Fruit fly (Drosophila melanogaster): ENCODE measurements around the gene Gcn5.
A peak's percentile ranks its signal among the peaks of the same experiment; 100 is the strongest.

The Gcn5 gene

DNA sequence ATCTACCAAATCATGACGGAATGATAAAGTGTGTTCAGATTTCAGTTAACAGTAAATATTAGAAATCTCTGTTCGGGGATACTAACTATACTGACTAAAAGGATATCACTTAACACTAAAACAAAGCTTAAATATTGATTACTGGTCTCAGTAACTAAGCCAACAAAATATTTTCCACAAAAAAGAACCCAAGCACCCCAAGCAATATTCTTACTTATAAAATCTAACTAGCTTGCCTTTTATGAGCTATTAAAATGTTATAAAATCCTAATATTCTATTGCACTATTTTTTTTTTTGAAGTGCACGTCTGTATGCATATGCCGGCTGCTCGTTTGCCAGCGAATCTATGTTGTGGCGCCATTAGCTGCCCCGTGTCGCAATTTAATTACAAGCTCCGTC, 25.7 kb upstream of the Gcn5 start:
- TF ChIP-seq Hr83 (GFP tag; optimal IDR thresholded peaks at IDR 0.05; ENCODE audit: poor library complexity, severe bottlenecking) = no peak
- TF ChIP-seq tai (GFP tag; optimal IDR thresholded peaks at IDR 0.05) = no peak
- TF ChIP-seq Vsx2 (GFP tag; optimal IDR thresholded peaks at IDR 0.05; ENCODE audit: partially characterized antibody) = no peak
- TF ChIP-seq usp (GFP tag; optimal IDR thresholded peaks at IDR 0.05) = no peak
- TF ChIP-seq CrebA (GFP tag; optimal IDR thresholded peaks at IDR 0.05; ENCODE audit: borderline replicate concordance) = no peak
- no peak for TF ChIP-seq lola (GFP tag; optimal IDR thresholded peaks at IDR 0.05)
- TF ChIP-seq br (GFP tag; optimal IDR thresholded peaks at IDR 0.05) = no peak
- TF ChIP-seq Abd-B (GFP tag; optimal IDR thresholded peaks at IDR 0.05) = no peak
- no peak for TF ChIP-seq rgr (GFP tag; optimal IDR thresholded peaks at IDR 0.05)
- no peak for TF ChIP-seq Dfd (GFP tag; optimal IDR thresholded peaks at IDR 0.05)
- no peak for TF ChIP-seq Hnf4 (GFP tag; optimal IDR thresholded peaks at IDR 0.05)
- TF ChIP-seq GATAd (GFP tag; optimal IDR thresholded peaks at IDR 0.05) = no peak

DNA sequence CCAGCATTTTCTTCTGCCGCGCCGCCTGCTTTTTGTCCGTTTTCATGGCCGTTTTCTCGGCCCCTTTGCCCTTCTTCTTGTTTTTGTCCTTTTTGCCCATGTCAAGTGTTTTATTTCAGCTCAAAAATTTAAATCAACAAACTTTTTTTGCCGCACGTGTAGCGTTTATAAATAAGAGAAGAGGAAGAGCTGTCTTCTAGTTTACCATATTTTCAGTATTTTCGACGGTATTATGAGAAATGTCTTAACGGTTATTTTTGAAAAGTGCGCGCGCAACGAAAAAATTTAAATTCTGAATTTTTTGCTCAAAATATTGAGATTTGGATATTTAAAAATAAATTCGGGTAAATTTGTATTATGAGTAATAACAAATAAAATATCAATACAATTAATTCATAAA, 13.3 kb upstream of the Gcn5 start, which contains the start of gene CG4069:
CG4069 (minus strand) TSS at position 193 of the 400 bp plus-strand sequence.
- peak; percentile 31 for TF ChIP-seq Myc (optimal IDR thresholded peaks at IDR 0.05)
- TF ChIP-seq Sp1 (GFP tag; optimal IDR thresholded peaks at IDR 0.05) = no peak
- no peak for TF ChIP-seq Rel (GFP tag; optimal IDR thresholded peaks at IDR 0.05)
- TF ChIP-seq Rel (tag; optimal IDR thresholded peaks at IDR 0.05) = no peak

DNA sequence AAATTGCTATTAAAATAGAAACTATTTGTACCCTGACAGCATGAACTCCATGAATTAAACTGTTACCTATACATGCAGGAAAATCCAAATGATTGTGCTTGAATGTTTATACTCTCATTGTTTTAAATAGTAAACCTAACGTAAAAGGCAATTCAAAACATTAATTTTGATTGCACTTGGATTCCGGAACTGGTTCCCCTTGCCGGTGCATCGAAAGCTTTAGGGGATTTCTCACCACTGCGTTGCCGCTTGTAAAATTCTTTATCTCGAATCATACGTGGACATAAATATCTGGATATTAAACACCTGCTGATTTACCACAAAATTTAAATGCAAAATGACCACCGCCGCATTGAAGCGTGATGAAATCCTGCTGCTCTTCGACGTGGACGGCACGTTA, 10.5 kb upstream of the Gcn5 start, which contains the start of gene Pmm2:
Pmm2 (plus strand) TSS at position 273 of the 400 bp plus-strand sequence.
- TF ChIP-seq Rel (GFP tag; optimal IDR thresholded peaks at IDR 0.05) (no peak), Rel (tag; optimal IDR thresholded peaks at IDR 0.05) (peak; percentile 2), lola (GFP tag; optimal IDR thresholded peaks at IDR 0.05) (no peak)

DNA sequence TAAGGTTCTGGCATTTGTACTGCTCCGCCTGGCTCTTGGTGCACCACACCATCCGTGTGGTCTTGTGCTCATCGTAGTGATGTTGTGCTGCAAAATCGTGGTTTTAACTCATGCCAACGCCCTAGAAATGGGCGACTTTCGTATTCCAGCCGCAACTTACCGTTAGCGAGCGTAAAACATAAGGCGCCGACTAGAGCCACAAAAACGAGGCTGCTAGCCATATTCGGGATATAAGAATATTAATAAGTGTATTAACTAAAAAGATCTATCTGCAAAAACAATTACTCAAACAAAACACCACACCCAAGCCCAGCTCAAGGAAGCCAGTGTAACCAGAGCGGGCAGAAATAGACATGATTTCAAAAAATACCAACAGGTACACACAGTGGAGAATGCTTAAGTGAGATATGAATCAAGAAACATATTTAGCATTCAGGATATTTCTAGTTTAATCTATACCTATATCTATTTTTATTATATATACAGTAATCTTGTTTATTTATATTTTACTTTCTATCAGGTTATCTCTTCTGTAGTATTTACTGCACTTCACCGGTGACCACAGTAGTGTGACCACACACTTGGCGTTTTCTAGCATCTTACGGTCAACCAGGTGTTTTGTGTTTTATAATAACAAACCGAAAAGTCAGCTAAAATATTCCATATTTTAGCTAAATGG, 9.7 kb upstream of the Gcn5 start, which contains the start of the genes Tsf2 and CG34242:
Tsf2 (minus strand) TSS at position 333 of the 679 bp plus-strand sequence.
CG34242 (plus strand) TSS at position 605 of the 679 bp plus-strand sequence.
- TF ChIP-seq Sp1 (GFP tag; optimal IDR thresholded peaks at IDR 0.05) (peak; percentile 4), Hr83 (GFP tag; optimal IDR thresholded peaks at IDR 0.05; ENCODE audit: poor library complexity, severe bottlenecking) (no peak), psq (GFP tag; optimal IDR thresholded peaks at IDR 0.05) (no peak), tai (GFP tag; optimal IDR thresholded peaks at IDR 0.05) (no peak), Dfd (GFP tag; optimal IDR thresholded peaks at IDR 0.05) (no peak), Myc (optimal IDR thresholded peaks at IDR 0.05) (peak; percentile 39), CrebA (GFP tag; optimal IDR thresholded peaks at IDR 0.05; ENCODE audit: borderline replicate concordance) (no peak), fru (GFP tag; optimal IDR thresholded peaks at IDR 0.05) (peak; percentile 63), sv (GFP tag; optimal IDR thresholded peaks at IDR 0.05) (peak; percentile 16), Hnf4 (GFP tag; optimal IDR thresholded peaks at IDR 0.05) (no peak), N (GFP tag; optimal IDR thresholded peaks at IDR 0.05) (no peak), pan (optimal IDR thresholded peaks at IDR 0.05) (no peak), ey (GFP tag; optimal IDR thresholded peaks at IDR 0.05) (no peak), rgr (GFP tag; optimal IDR thresholded peaks at IDR 0.05) (peak; percentile 23), HLH106 (tag; optimal IDR thresholded peaks at IDR 0.05) (peak; percentile 94), lola (GFP tag; optimal IDR thresholded peaks at IDR 0.05) (no peak), Rel (GFP tag; optimal IDR thresholded peaks at IDR 0.05) (no peak), Rel (tag; optimal IDR thresholded peaks at IDR 0.05) (peak; percentile 80), br (GFP tag; optimal IDR thresholded peaks at IDR 0.05) (no peak), Vsx2 (GFP tag; optimal IDR thresholded peaks at IDR 0.05; ENCODE audit: partially characterized antibody) (no peak), woc (GFP tag; optimal IDR thresholded peaks at IDR 0.05) (peak; percentile 46), Dif (GFP tag; optimal IDR thresholded peaks at IDR 0.05; ENCODE audit: partially characterized antibody) (no peak), usp (GFP tag; optimal IDR thresholded peaks at IDR 0.05) (no peak), Hr78 (GFP tag; optimal IDR thresholded peaks at IDR 0.05) (no peak), brk (GFP tag; optimal IDR thresholded peaks at IDR 0.05) (no peak), Jra (GFP tag; optimal IDR thresholded peaks at IDR 0.05) (no peak), sage (GFP tag; optimal IDR thresholded peaks at IDR 0.05) (peak; percentile 56), Mio (GFP tag; optimal IDR thresholded peaks at IDR 0.05) (no peak), dl (GFP tag; optimal IDR thresholded peaks at IDR 0.05; ENCODE audit: insufficient read depth in 1 of 2, partially characterized antibody in 2 of 2) (no peak), jim (GFP tag; optimal IDR thresholded peaks at IDR 0.05) (no peak), h (GFP tag; optimal IDR thresholded peaks at IDR 0.05) (no peak), foxo (GFP tag; optimal IDR thresholded peaks at IDR 0.05) (peak in 1 of 2 experiments; percentile 75), CG9705 (GFP tag; optimal IDR thresholded peaks at IDR 0.05) (peak; percentile 28), dmrt93B (GFP tag; optimal IDR thresholded peaks at IDR 0.05) (peak; percentile 81), CG32264 (GFP tag; optimal IDR thresholded peaks at IDR 0.05) (no peak)

Data from whole organism, wandering third instar larva.